Fruit fly (Drosophila melanogaster): ENCODE measurements around the gene Sap30.
A peak's percentile ranks its signal among the peaks of the same experiment; 100 is the strongest.

Sap30 gene

dm6 chrX:16808654-16809053 lies 21.6 kb downstream of the Sap30 start:
- TF ChIP-seq Snoo (tag; optimal IDR thresholded peaks at IDR 0.05) (no peak), CG8301 (tag; optimal IDR thresholded peaks at IDR 0.05) (no peak), EcR (GFP tag; optimal IDR thresholded peaks at IDR 0.05) (no peak), gl (tag; optimal IDR thresholded peaks at IDR 0.05) (no peak), CG34367 (tag; optimal IDR thresholded peaks at IDR 0.05) (no peak), CG10348 (GFP tag; IDR thresholded peaks at IDR 0.05) (no peak), fd96Ca (GFP tag; IDR thresholded peaks at IDR 0.05) (no peak), CG14655 (GFP tag; optimal IDR thresholded peaks at IDR 0.05) (no peak)

dm6 chrX:16809093-16809492 lies 22.0 kb downstream of the Sap30 start:
- TF ChIP-seq Ets98B (GFP tag; IDR thresholded peaks at IDR 0.05) (no peak), Snoo (tag; optimal IDR thresholded peaks at IDR 0.05) (no peak), CG12605 (GFP tag; IDR thresholded peaks at IDR 0.05) (no peak), Pif1B (GFP tag; optimal IDR thresholded peaks at IDR 0.05) (no peak), CG15710 (tag; optimal IDR thresholded peaks at IDR 0.05) (no peak), rn (GFP tag; IDR thresholded peaks at IDR 0.05) (no peak), gl (tag; optimal IDR thresholded peaks at IDR 0.05) (no peak), CG4496 (GFP tag; IDR thresholded peaks at IDR 0.05) (no peak), CG17806 (tag; optimal IDR thresholded peaks at IDR 0.05) (no peak), CG9948 (tag; optimal IDR thresholded peaks at IDR 0.05) (no peak), Pif1A (GFP tag; optimal IDR thresholded peaks at IDR 0.05) (no peak)

dm6 chrX:16811213-16811749 lies 24.2 kb downstream of the Sap30 start, which contains the start of gene CG4829:
TSS of gene CG4829 (plus strand) at chrX:16811699.
- TF ChIP-seq Pif1B (GFP tag; optimal IDR thresholded peaks at IDR 0.05) = no peak
- TF ChIP-seq Ets98B (GFP tag; IDR thresholded peaks at IDR 0.05) = peak; percentile 73
- peak; percentile 39 for TF ChIP-seq CG17806 (tag; optimal IDR thresholded peaks at IDR 0.05)
- peak; percentile 73 for TF ChIP-seq fd96Ca (GFP tag; IDR thresholded peaks at IDR 0.05)
- peak; percentile 49 for TF ChIP-seq CG8301 (tag; optimal IDR thresholded peaks at IDR 0.05)
- TF ChIP-seq CG15710 (tag; optimal IDR thresholded peaks at IDR 0.05) = peak; percentile 47
- TF ChIP-seq CG8159 (tag; optimal IDR thresholded peaks at IDR 0.05) = peak; percentile 50
- peak; percentile 58 for TF ChIP-seq CG32121 (GFP tag; IDR thresholded peaks at IDR 0.05)
- TF ChIP-seq CG14655 (GFP tag; optimal IDR thresholded peaks at IDR 0.05) = no peak
- peak; percentile 57; the same call in 1 of the 2 replicates for TF ChIP-seq CG12605 (GFP tag; IDR thresholded peaks at IDR 0.05)
- no peak for TF ChIP-seq rn (GFP tag; IDR thresholded peaks at IDR 0.05)
- TF ChIP-seq CG4496 (GFP tag; IDR thresholded peaks at IDR 0.05) = peak; percentile 74; the same call in 2 of the 3 replicates
- no peak for TF ChIP-seq EcR (GFP tag; optimal IDR thresholded peaks at IDR 0.05)
- no peak for TF ChIP-seq CG34367 (tag; optimal IDR thresholded peaks at IDR 0.05)
- TF ChIP-seq Snoo (tag; optimal IDR thresholded peaks at IDR 0.05) = peak; percentile 10
- no peak for TF ChIP-seq CG13204 (GFP tag; optimal IDR thresholded peaks at IDR 0.05)
- TF ChIP-seq D1 (tag; optimal IDR thresholded peaks at IDR 0.05) = no peak
- TF ChIP-seq CG10348 (GFP tag; IDR thresholded peaks at IDR 0.05) = no peak
- TF ChIP-seq CG9948 (tag; optimal IDR thresholded peaks at IDR 0.05) = peak; percentile 38
- no peak for TF ChIP-seq Pif1A (GFP tag; optimal IDR thresholded peaks at IDR 0.05)

- TF ChIP-seq Pif1A (GFP tag; optimal IDR thresholded peaks at IDR 0.05) (no peak), fd96Ca (GFP tag; IDR thresholded peaks at IDR 0.05) (no peak), EcR (GFP tag; optimal IDR thresholded peaks at IDR 0.05) (no peak), Snoo (tag; optimal IDR thresholded peaks at IDR 0.05) (no peak), D1 (tag; optimal IDR thresholded peaks at IDR 0.05) (peak; percentile 18), CG9948 (tag; optimal IDR thresholded peaks at IDR 0.05) (no peak), CG17806 (tag; optimal IDR thresholded peaks at IDR 0.05) (no peak)
These were observed 26.1 kb downstream of the Sap30 start for dm6 chrX:16813226-16813625.

dm6 chrX:16814351-16814750 lies 27.3 kb downstream of the Sap30 start:
- no peak for TF ChIP-seq rn (GFP tag; IDR thresholded peaks at IDR 0.05)
- TF ChIP-seq CG15710 (tag; optimal IDR thresholded peaks at IDR 0.05) = no peak
- TF ChIP-seq CG9948 (tag; optimal IDR thresholded peaks at IDR 0.05) = no peak
- TF ChIP-seq Snoo (tag; optimal IDR thresholded peaks at IDR 0.05) = no peak
- no peak for TF ChIP-seq D1 (tag; optimal IDR thresholded peaks at IDR 0.05)
- no peak for TF ChIP-seq CG12605 (GFP tag; IDR thresholded peaks at IDR 0.05)
- TF ChIP-seq CG32121 (GFP tag; IDR thresholded peaks at IDR 0.05) = peak; percentile 12; the same call in 1 of the 2 replicates
- no peak for TF ChIP-seq Pif1A (GFP tag; optimal IDR thresholded peaks at IDR 0.05)
- 0 out of 2 replicates have a peak, but pooled peaks have one; percentile 14 for TF ChIP-seq Ets98B (GFP tag; IDR thresholded peaks at IDR 0.05)
- no peak for TF ChIP-seq fd96Ca (GFP tag; IDR thresholded peaks at IDR 0.05)
- peak; percentile 5 for TF ChIP-seq CG8301 (tag; optimal IDR thresholded peaks at IDR 0.05)
- TF ChIP-seq CG14655 (GFP tag; optimal IDR thresholded peaks at IDR 0.05) = peak; percentile 11
- TF ChIP-seq CG4496 (GFP tag; IDR thresholded peaks at IDR 0.05) = no peak
- no peak for TF ChIP-seq CG13204 (GFP tag; optimal IDR thresholded peaks at IDR 0.05)
- no peak for TF ChIP-seq gl (tag; optimal IDR thresholded peaks at IDR 0.05)
- no peak for TF ChIP-seq CG34367 (tag; optimal IDR thresholded peaks at IDR 0.05)
- no peak for TF ChIP-seq EcR (GFP tag; optimal IDR thresholded peaks at IDR 0.05)
- no peak for TF ChIP-seq Pif1B (GFP tag; optimal IDR thresholded peaks at IDR 0.05)
- TF ChIP-seq CG10348 (GFP tag; IDR thresholded peaks at IDR 0.05) = no peak
- peak; percentile 28 for TF ChIP-seq CG8159 (tag; optimal IDR thresholded peaks at IDR 0.05)
- peak; percentile 11 for TF ChIP-seq CG17806 (tag; optimal IDR thresholded peaks at IDR 0.05)

- TF ChIP-seq CG34367 (tag; optimal IDR thresholded peaks at IDR 0.05) (no peak), CG8301 (tag; optimal IDR thresholded peaks at IDR 0.05) (peak; percentile 28), D1 (tag; optimal IDR thresholded peaks at IDR 0.05) (no peak), CG13204 (GFP tag; optimal IDR thresholded peaks at IDR 0.05) (peak; percentile 2), Pif1B (GFP tag; optimal IDR thresholded peaks at IDR 0.05) (peak; percentile 11), CG4496 (GFP tag; IDR thresholded peaks at IDR 0.05) (peak; percentile 47; the same call in 2 of the 3 replicates), CG12605 (GFP tag; IDR thresholded peaks at IDR 0.05) (peak; percentile 45; the same call in 1 of the 2 replicates), CG32121 (GFP tag; IDR thresholded peaks at IDR 0.05) (peak; percentile 64; the same call in 1 of the 2 replicates), CG14655 (GFP tag; optimal IDR thresholded peaks at IDR 0.05) (peak; percentile 62), CG8159 (tag; optimal IDR thresholded peaks at IDR 0.05) (peak; percentile 59), CG15710 (tag; optimal IDR thresholded peaks at IDR 0.05) (peak; percentile 18), gl (tag; optimal IDR thresholded peaks at IDR 0.05) (no peak), fd96Ca (GFP tag; IDR thresholded peaks at IDR 0.05) (no peak), Snoo (tag; optimal IDR thresholded peaks at IDR 0.05) (peak; percentile 25), rn (GFP tag; IDR thresholded peaks at IDR 0.05) (no peak), CG17806 (tag; optimal IDR thresholded peaks at IDR 0.05) (peak; percentile 19), CG10348 (GFP tag; IDR thresholded peaks at IDR 0.05) (no peak), Ets98B (GFP tag; IDR thresholded peaks at IDR 0.05) (peak; percentile 34), EcR (GFP tag; optimal IDR thresholded peaks at IDR 0.05) (no peak), Pif1A (GFP tag; optimal IDR thresholded peaks at IDR 0.05) (no peak), CG9948 (tag; optimal IDR thresholded peaks at IDR 0.05) (no peak)
These were observed 28.1 kb downstream of the Sap30 start for dm6 chrX:16815168-16815567.

Data from whole organism, pupa.